Fruit fly (Drosophila melanogaster) whole organism, pupa: ENCODE measurements around the gene CG5882.

Source experiments
- CG13204 ChIP-seq: fragments of 200-800 bp; sonication (Bioruptor generic); optimal IDR thresholded peaks from 2 replicates; lab custom pipeline; 2018; ENCODE audit warnings: missing biosample characterization, mild to moderate bottlenecking, missing genetic modification characterization, moderate library complexity
- CG15710 ChIP-seq: fragments of 200-800 bp; sonication (Bioruptor generic); optimal IDR thresholded peaks from 2 replicates; lab custom pipeline; 2018; ENCODE audit warnings: missing biosample characterization, mild to moderate bottlenecking, missing genetic modification characterization, moderate library complexity
- CG32121 ChIP-seq: fragments of 200-800 bp; sonication (Bioruptor generic); IDR thresholded peaks from 2 replicates; pipeline ENCODE4 v1.3.6; 2022; ENCODE audit warnings: missing biosample characterization, missing genetic modification characterization
- CG4496 ChIP-seq: fragments of 200-800 bp; sonication (Bioruptor generic); IDR thresholded peaks from 3 replicates; pipeline ENCODE4 v1.3.6; 2022; ENCODE audit warnings: missing biosample characterization, missing genetic modification characterization
- CG8159 ChIP-seq: fragments of 200-800 bp; sonication (Bioruptor generic); optimal IDR thresholded peaks from 3 replicates; lab custom pipeline; 2018; ENCODE audit warnings: missing biosample characterization, mild to moderate bottlenecking, missing genetic modification characterization, moderate library complexity
- D1 ChIP-seq: fragments of 200-800 bp; sonication (Bioruptor generic); optimal IDR thresholded peaks from 2 replicates; lab custom pipeline; 2018; ENCODE audit warnings: missing biosample characterization, mild to moderate bottlenecking, missing genetic modification characterization, moderate library complexity
- EcR ChIP-seq: fragments of 200-800 bp; sonication (Bioruptor generic); optimal IDR thresholded peaks from 3 replicates; lab custom pipeline; 2019; ENCODE audit warnings: missing biosample characterization, missing genetic modification characterization, mild to moderate bottlenecking, moderate library complexity, missing genetic modification reagents
- Pif1A ChIP-seq: fragments of 200-800 bp; sonication (Bioruptor generic); optimal IDR thresholded peaks from 3 replicates; lab custom pipeline; 2016; ENCODE audit warnings: missing biosample characterization, missing genetic modification characterization
- rn ChIP-seq: fragments of 200-800 bp; sonication (Bioruptor generic); IDR thresholded peaks from 2 replicates; pipeline ENCODE4 v1.3.6; 2022; ENCODE audit warnings: missing biosample characterization, missing genetic modification characterization

dm6 chr3R:27108111-27108510, 10.3 kb upstream of the CG5882 start:
- TF ChIP-seq CG8159 (tag; lab: Kevin White, UChicago) (no peak), rn (GFP tag; lab: Robert Waterston, UW) (no peak), CG13204 (no peak), EcR (GFP tag; lab: Kevin White, UChicago) (no peak), CG15710 (tag; lab: Kevin White, UChicago) (no peak), CG32121 (no peak), Pif1A (GFP tag; lab: Kevin White, UChicago) (no peak), D1 (tag; lab: Kevin White, UChicago) (no peak), CG4496 (GFP tag; lab: Robert Waterston, UW) (no peak)
